Fruit fly (Drosophila melanogaster) whole organism, embryonic: ENCODE data around the gene path.

ENCODE experiments used
- Asciz ChIP-seq: fragments of 200-800 bp; sonication (Bioruptor generic); optimal IDR thresholded peaks from 2 replicates; lab custom pipeline; 2017; ENCODE audit warnings: missing biosample characterization, mild to moderate bottlenecking, missing genetic modification characterization, missing genetic modification reagents
- Atf6 ChIP-seq: fragments of 200-800 bp; sonication (Bioruptor generic); IDR thresholded peaks from 2 replicates; pipeline ENCODE4 v1.3.6; 2022; ENCODE audit warnings: missing biosample characterization, missing genetic modification characterization
- BtbVII ChIP-seq: fragments of 200-800 bp; sonication (Bioruptor generic); optimal IDR thresholded peaks from 3 replicates; lab custom pipeline; 2017; ENCODE audit warnings: missing biosample characterization, mild to moderate bottlenecking, missing genetic modification characterization
- CG11398 ChIP-seq: fragments of 200-800 bp; sonication (Bioruptor generic); optimal IDR thresholded peaks from 2 replicates; lab custom pipeline; 2016; ENCODE audit warnings: missing biosample characterization, missing genetic modification characterization
- CG12219 ChIP-seq: fragments of 200-800 bp; sonication (Bioruptor generic); optimal IDR thresholded peaks from 3 replicates; lab custom pipeline; 2018; ENCODE audit warnings: missing biosample characterization, mild to moderate bottlenecking, missing genetic modification characterization
- CG15073 ChIP-seq: fragments of 200-800 bp; sonication (Bioruptor generic); optimal IDR thresholded peaks from 2 replicates; lab custom pipeline; 2016; ENCODE audit warnings: missing biosample characterization, missing genetic modification characterization
- CG15514 ChIP-seq: fragments of 200-800 bp; sonication (Bioruptor generic); optimal IDR thresholded peaks from 3 replicates; lab custom pipeline; 2017; ENCODE audit warnings: missing biosample characterization, missing genetic modification characterization, mild to moderate bottlenecking, moderate library complexity, missing genetic modification reagents
- CG15696 ChIP-seq: fragments of 200-800 bp; sonication (Bioruptor generic); optimal IDR thresholded peaks from 2 replicates; lab custom pipeline; 2019; ENCODE audit warnings: missing biosample characterization, mild to moderate bottlenecking, missing genetic modification characterization, moderate library complexity
- CG16779 ChIP-seq: fragments of 200-800 bp; sonication (Bioruptor generic); IDR thresholded peaks from 2 replicates; pipeline ENCODE4 v1.3.6; 2022; ENCODE audit warnings: missing biosample characterization, missing genetic modification characterization
- CG17912 ChIP-seq: fragments of 200-800 bp; sonication (Bioruptor generic); optimal IDR thresholded peaks from 2 replicates; lab custom pipeline; 2018; ENCODE audit warnings: missing biosample characterization, mild to moderate bottlenecking, missing genetic modification characterization
- CG4820 ChIP-seq: fragments of 200-800 bp; sonication (Bioruptor generic); optimal IDR thresholded peaks from 3 replicates; lab custom pipeline; 2016; ENCODE audit warnings: missing biosample characterization, missing genetic modification characterization
- CG6765 ChIP-seq: fragments of 200-800 bp; sonication (Bioruptor generic); optimal IDR thresholded peaks from 3 replicates; lab custom pipeline; 2017; ENCODE audit warnings: missing biosample characterization, mild to moderate bottlenecking, missing genetic modification characterization
- CG7839 ChIP-seq: fragments of 200-800 bp; sonication (Bioruptor generic); optimal IDR thresholded peaks from 3 replicates; lab custom pipeline; 2018; ENCODE audit warnings: missing biosample characterization, mild to moderate bottlenecking, missing genetic modification characterization, moderate library complexity
- CG9727 ChIP-seq: fragments of 200-800 bp; sonication (Bioruptor generic); optimal IDR thresholded peaks from 3 replicates; lab custom pipeline; 2017; ENCODE audit warnings: missing biosample characterization, mild to moderate bottlenecking, missing genetic modification characterization
- CoRest ChIP-seq: fragments of 200-800 bp; sonication (Bioruptor generic); optimal IDR thresholded peaks from 3 replicates; lab custom pipeline; 2018; ENCODE audit warnings: missing biosample characterization, mild to moderate bottlenecking, missing genetic modification characterization, moderate library complexity
- D19A ChIP-seq: fragments of 200-800 bp; optimal IDR thresholded peaks from 3 replicates; lab custom pipeline; 2019; ENCODE audit warnings: missing biosample characterization, mild to moderate bottlenecking, missing genetic modification characterization, moderate library complexity
- Eip74EF ChIP-seq, 2 experiments: fragments of 200-800 bp in 1 of 2; fragments of >200 bp in 1 of 2; sonication (Bioruptor generic) in 1 of 2; optimal IDR thresholded peaks; 2 replicates each; lab custom pipeline; 2017 to 2019; ENCODE audit warnings: missing biosample characterization in 2 of 2, missing genetic modification characterization in 2 of 2, mild to moderate bottlenecking in 1 of 2, moderate library complexity in 1 of 2
- Nf-YC ChIP-seq: fragments of 200-800 bp; optimal IDR thresholded peaks from 3 replicates; lab custom pipeline; 2019; ENCODE audit warnings: missing biosample characterization, mild to moderate bottlenecking, missing genetic modification characterization, moderate library complexity
- Opbp ChIP-seq: fragments of 200-800 bp; sonication (Bioruptor generic); IDR thresholded peaks from 3 replicates; pipeline ENCODE4 v1.3.6; 2022; ENCODE audit warnings: missing biosample characterization, missing genetic modification characterization; ENCODE audit not compliant: partially characterized antibody
- Trl ChIP-seq, 3 experiments: fragments of >200 bp in 2 of 3; fragments of 200-800 bp in 1 of 3; sonication (Bioruptor generic) in 1 of 3; optimal IDR thresholded peaks; 2 replicates in 1 of 3; 3 replicates in 2 of 3; lab custom pipeline; 2016 to 2017; ENCODE audit warnings: missing biosample characterization in 1 of 3, missing genetic modification characterization in 1 of 3
- az2 ChIP-seq: fragments of 200-800 bp; sonication (Bioruptor generic); optimal IDR thresholded peaks from 3 replicates; lab custom pipeline; 2016; ENCODE audit warnings: missing biosample characterization, missing genetic modification characterization
- bcd ChIP-seq: fragments of 200-800 bp; sonication (Bioruptor generic); optimal IDR thresholded peaks from 2 replicates; lab custom pipeline; 2017; ENCODE audit warnings: missing biosample characterization, mild to moderate bottlenecking, missing genetic modification characterization
- bsh ChIP-seq, 2 experiments: fragments of 200-800 bp; sonication (Bioruptor generic); optimal IDR thresholded peaks; 2 replicates each; lab custom pipeline; 2017 to 2018; ENCODE audit warnings: mild to moderate bottlenecking in 2 of 2, missing biosample characterization in 2 of 2, missing genetic modification characterization in 2 of 2, moderate library complexity in 1 of 2
- chinmo ChIP-seq: fragments of 200-800 bp; sonication (Bioruptor generic); IDR thresholded peaks from 4 replicates; pipeline ENCODE4 v1.3.6; 2022; ENCODE audit warnings: missing biosample characterization, missing genetic modification characterization; ENCODE audit not compliant: partially characterized antibody
- chm ChIP-seq: fragments of 200-800 bp; sonication (Bioruptor generic); IDR thresholded peaks from 2 replicates; pipeline ENCODE4 v1.3.6; 2022; ENCODE audit warnings: missing biosample characterization, missing genetic modification characterization
- chn ChIP-seq: fragments of 200-800 bp; sonication (Bioruptor generic); optimal IDR thresholded peaks from 2 replicates; lab custom pipeline; 2016; ENCODE audit warnings: missing biosample characterization, missing genetic modification characterization
- ci ChIP-seq: fragments of 200-800 bp; sonication (Bioruptor generic); IDR thresholded peaks from 3 replicates; pipeline ENCODE4 v1.3.6; 2022; ENCODE audit warnings: missing biosample characterization, missing genetic modification characterization
- crc ChIP-seq: fragments of 200-800 bp; sonication (Bioruptor generic); optimal IDR thresholded peaks from 2 replicates; lab custom pipeline; 2016; ENCODE audit warnings: missing biosample characterization, missing genetic modification characterization
- da ChIP-seq: fragments of 200-800 bp; sonication (Bioruptor generic); optimal IDR thresholded peaks from 2 replicates; lab custom pipeline; 2016; ENCODE audit warnings: missing biosample characterization, missing genetic modification characterization
- gcm ChIP-seq: fragments of 200-800 bp; sonication (Bioruptor generic); optimal IDR thresholded peaks from 2 replicates; lab custom pipeline; 2019; ENCODE audit warnings: missing biosample characterization, mild to moderate bottlenecking, missing genetic modification characterization, moderate library complexity
- gem ChIP-seq: fragments of 200-800 bp; sonication (Bioruptor generic); optimal IDR thresholded peaks from 2 replicates; lab custom pipeline; 2019; ENCODE audit warnings: missing biosample characterization, mild to moderate bottlenecking, missing genetic modification characterization, moderate library complexity
- inv ChIP-seq: fragments of 200-800 bp; sonication (Bioruptor generic); IDR thresholded peaks from 2 replicates; pipeline ENCODE4 v1.3.6; 2022; ENCODE audit warnings: missing biosample characterization, missing genetic modification characterization; ENCODE audit not compliant: partially characterized antibody
- maf-S ChIP-seq: fragments of 200-800 bp; sonication (Bioruptor generic); optimal IDR thresholded peaks from 2 replicates; lab custom pipeline; 2016; ENCODE audit warnings: missing biosample characterization, missing genetic modification characterization
- pfk ChIP-seq: fragments of 200-800 bp; sonication (Bioruptor generic); optimal IDR thresholded peaks from 2 replicates; lab custom pipeline; 2018; ENCODE audit warnings: missing biosample characterization, mild to moderate bottlenecking, missing genetic modification characterization, moderate library complexity
- phol ChIP-seq: fragments of 200-800 bp; sonication (Bioruptor generic); optimal IDR thresholded peaks from 3 replicates; lab custom pipeline; 2018; ENCODE audit warnings: missing biosample characterization, mild to moderate bottlenecking, missing genetic modification characterization, moderate library complexity
- row ChIP-seq: fragments of 200-800 bp; sonication (Bioruptor generic); IDR thresholded peaks from 3 replicates; pipeline ENCODE4 v1.3.6; 2022; ENCODE audit warnings: missing biosample characterization, missing genetic modification characterization
- scrt ChIP-seq: fragments of 200-800 bp; sonication (Bioruptor generic); optimal IDR thresholded peaks from 2 replicates; lab custom pipeline; 2018; ENCODE audit warnings: missing biosample characterization, mild to moderate bottlenecking, missing genetic modification characterization, moderate library complexity

path gene

DNA sequence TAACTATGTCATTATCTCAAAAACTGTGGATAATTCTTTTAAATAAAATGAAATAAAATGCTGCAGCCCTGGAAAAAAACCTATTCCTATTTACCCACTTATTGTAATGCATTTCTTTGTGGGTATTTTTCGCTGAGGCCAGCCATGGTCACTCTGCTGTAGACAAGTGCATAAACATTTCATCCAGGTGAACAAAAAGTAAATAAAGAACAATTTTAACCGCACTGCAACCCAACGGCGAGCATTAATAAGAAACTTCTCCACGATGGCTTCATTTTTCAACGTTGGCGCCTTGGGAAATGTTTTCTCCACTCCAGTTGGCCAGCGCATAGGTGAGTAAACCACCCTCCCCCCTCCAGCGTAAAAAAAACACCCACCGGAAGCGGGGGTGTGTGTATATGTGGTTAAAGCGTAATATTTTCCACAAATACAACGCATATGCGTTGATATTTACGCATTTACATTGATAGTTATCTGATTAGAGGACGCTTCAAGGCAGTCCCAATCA, 58.3 kb downstream of the path start, which contains the start of gene CG3529 (continued):
- TF ChIP-seq CoRest (peak; percentile 49), maf-S (GFP tag; lab: Kevin White, UChicago) (peak; percentile 2), chinmo (peak; percentile 68; the same call in 2 of the 4 replicates), chm (GFP tag; lab: Robert Waterston, UW) (peak; percentile 50; the same call in 1 of the 2 replicates), az2 (GFP tag; lab: Kevin White, UChicago) (peak; percentile 10), scrt (peak; percentile 2), CG16779 (no peak), ci (GFP tag; lab: Robert Waterston, UW) (peak; percentile 54; the same call in 1 of the 3 replicates), CG15514 (peak; percentile 73), crc (GFP tag; lab: Kevin White, UChicago) (no peak), CG17912 (no peak), row (peak; percentile 75), CG15073 (no peak), CG4820 (GFP tag; lab: Kevin White, UChicago) (no peak), phol (tag; lab: Kevin White, UChicago) (peak; percentile 71), CG9727 (GFP tag; lab: Kevin White, UChicago) (peak; percentile 40), Opbp (GFP tag; lab: Robert Waterston, UW) (no peak), chn (GFP tag; lab: Kevin White, UChicago) (peak; percentile 79), BtbVII (no peak), CG12219 (peak; percentile 4), inv (no peak), bcd (GFP tag; lab: Kevin White, UChicago) (peak; percentile 27), CG11398 (GFP tag; lab: Kevin White, UChicago) (no peak), gem (tag; lab: Kevin White, UChicago) (peak; percentile 36), gcm (peak; percentile 3), bsh (GFP tag; optimal IDR thresholded peaks at IDR 0.05; lab: Kevin White, UChicago) (no peak), CG6765 (peak; percentile 28), CG7839 (tag; lab: Kevin White, UChicago) (peak; percentile 8), Atf6 (GFP tag; lab: Robert Waterston, UW) (no peak), Asciz (GFP tag; lab: Kevin White, UChicago) (peak; percentile 37), pfk (GFP tag; lab: Kevin White, UChicago) (peak; percentile 16), Nf-YC (tag; lab: Kevin White, UChicago) (peak; percentile 31), da (GFP tag; lab: Kevin White, UChicago) (peak; percentile 15), Trl (optimal IDR thresholded peaks at IDR 0.05; lab: Kevin White, UChicago) (no peak), Trl (GFP tag; optimal IDR thresholded peaks at IDR 0.05; lab: Kevin White, UChicago) (no peak), CG15696 (tag; lab: Kevin White, UChicago) (peak; percentile 20), Eip74EF (GFP tag; optimal IDR thresholded peaks at IDR 0.05; lab: Kevin White, UChicago) (peak in 1 of 2 experiments; percentile 71), D19A (tag; lab: Kevin White, UChicago) (peak; percentile 44)
- TF ChIP-seq, all 482 proteins: peak for 174
